Fruit fly (Drosophila melanogaster) whole organism, embryonic: ENCODE measurements around the gene mop.

Experiments
- Blimp-1 ChIP-seq: fragments of 200-800 bp; sonication (Bioruptor generic); optimal IDR thresholded peaks from 3 replicates; lab custom pipeline; 2018; ENCODE audit warnings: missing biosample characterization, missing genetic modification characterization, mild to moderate bottlenecking, moderate library complexity, missing genetic modification reagents
- Bteb2 ChIP-seq: fragments of 200-800 bp; sonication (Bioruptor generic); optimal IDR thresholded peaks from 2 replicates; lab custom pipeline; 2016; ENCODE audit warnings: missing biosample characterization, missing genetic modification characterization
- CG10209 ChIP-seq: fragments of 200-800 bp; sonication (Bioruptor generic); optimal IDR thresholded peaks from 3 replicates; lab custom pipeline; 2017; ENCODE audit warnings: missing biosample characterization, mild to moderate bottlenecking, missing genetic modification characterization, missing genetic modification reagents
- CG10366 ChIP-seq: fragments of 200-800 bp; sonication (Bioruptor generic); IDR thresholded peaks from 2 replicates; pipeline ENCODE4 v1.3.6; 2022; ENCODE audit warnings: missing biosample characterization, missing genetic modification characterization
- CG10654 ChIP-seq: fragments of 200-800 bp; sonication (Bioruptor generic); optimal IDR thresholded peaks from 2 replicates; lab custom pipeline; 2016; ENCODE audit warnings: missing biosample characterization, missing genetic modification characterization
- CG11093 ChIP-seq: fragments of 200-800 bp; sonication (Bioruptor generic); IDR thresholded peaks from 3 replicates; pipeline ENCODE4 v1.3.6; 2022; ENCODE audit warnings: missing biosample characterization, missing genetic modification characterization
- CG15479 ChIP-seq: fragments of 200-800 bp; sonication (Bioruptor generic); optimal IDR thresholded peaks from 3 replicates; lab custom pipeline; 2019; ENCODE audit warnings: missing biosample characterization, mild to moderate bottlenecking, missing genetic modification characterization, moderate library complexity
- CG15514 ChIP-seq: fragments of 200-800 bp; sonication (Bioruptor generic); optimal IDR thresholded peaks from 3 replicates; lab custom pipeline; 2017; ENCODE audit warnings: missing biosample characterization, missing genetic modification characterization, mild to moderate bottlenecking, moderate library complexity, missing genetic modification reagents
- CG17612 ChIP-seq: fragments of 200-800 bp; sonication (Bioruptor generic); IDR thresholded peaks from 2 replicates; pipeline ENCODE4 v1.3.6; 2022; ENCODE audit warnings: missing biosample characterization, missing genetic modification characterization
- CG18011 ChIP-seq: fragments of 200-800 bp; sonication (Bioruptor generic); optimal IDR thresholded peaks from 2 replicates; lab custom pipeline; 2017; ENCODE audit warnings: missing biosample characterization, missing genetic modification characterization, mild to moderate bottlenecking, moderate library complexity, missing genotype
- CG2678 ChIP-seq: fragments of 200-800 bp; sonication (Bioruptor generic); optimal IDR thresholded peaks from 3 replicates; lab custom pipeline; 2019; ENCODE audit warnings: missing biosample characterization, mild to moderate bottlenecking, missing genetic modification characterization, moderate library complexity
- CG2712 ChIP-seq: fragments of 200-800 bp; optimal IDR thresholded peaks from 3 replicates; lab custom pipeline; 2019; ENCODE audit warnings: missing biosample characterization, mild to moderate bottlenecking, missing genetic modification characterization, moderate library complexity
- CG34422 ChIP-seq: fragments of 200-800 bp; sonication (Bioruptor generic); IDR thresholded peaks from 3 replicates; pipeline ENCODE4 v1.3.6; 2022; ENCODE audit warnings: missing biosample characterization, missing genetic modification characterization
- CG4707 ChIP-seq: fragments of 200-800 bp; sonication (Bioruptor generic); optimal IDR thresholded peaks from 2 replicates; lab custom pipeline; 2018; ENCODE audit warnings: missing biosample characterization, mild to moderate bottlenecking, missing genetic modification characterization, moderate library complexity
- CG7556 ChIP-seq: fragments of 200-800 bp; sonication (Bioruptor generic); optimal IDR thresholded peaks from 2 replicates; lab custom pipeline; 2017; ENCODE audit warnings: missing biosample characterization, mild to moderate bottlenecking, missing genetic modification characterization
- CG8089 ChIP-seq: fragments of 200-800 bp; sonication (Bioruptor generic); optimal IDR thresholded peaks from 3 replicates; lab custom pipeline; 2016; ENCODE audit warnings: missing biosample characterization, missing genetic modification characterization
- CG9817 ChIP-seq: fragments of 200-800 bp; sonication (Bioruptor generic); optimal IDR thresholded peaks from 2 replicates; lab custom pipeline; 2018; ENCODE audit warnings: missing biosample characterization, mild to moderate bottlenecking, missing genetic modification characterization, moderate library complexity
- Dip3 ChIP-seq: fragments of 200-800 bp; sonication (Bioruptor generic); optimal IDR thresholded peaks from 3 replicates; lab custom pipeline; 2016; ENCODE audit warnings: missing biosample characterization, missing genetic modification characterization
- Dref ChIP-seq: fragments of 200-800 bp; sonication (Bioruptor generic); IDR thresholded peaks from 2 replicates; pipeline ENCODE4 v1.3.6; 2022; ENCODE audit warnings: missing biosample characterization, missing genetic modification characterization
- Eip74EF ChIP-seq, 2 experiments: fragments of 200-800 bp in 1 of 2; fragments of >200 bp in 1 of 2; sonication (Bioruptor generic) in 1 of 2; optimal IDR thresholded peaks; 2 replicates each; lab custom pipeline; 2017 to 2019; ENCODE audit warnings: missing biosample characterization in 2 of 2, missing genetic modification characterization in 2 of 2, mild to moderate bottlenecking in 1 of 2, moderate library complexity in 1 of 2
- Jarid2 ChIP-seq: fragments of 200-800 bp; sonication (Bioruptor generic); optimal IDR thresholded peaks from 3 replicates; lab custom pipeline; 2017; ENCODE audit warnings: mild to moderate bottlenecking, missing biosample characterization, missing genetic modification reagents, missing genetic modification characterization
- Meics ChIP-seq: fragments of 200-800 bp; sonication (Bioruptor generic); optimal IDR thresholded peaks from 2 replicates; lab custom pipeline; 2017; ENCODE audit warnings: missing biosample characterization, mild to moderate bottlenecking, missing genetic modification characterization
- Opbp ChIP-seq: fragments of 200-800 bp; sonication (Bioruptor generic); IDR thresholded peaks from 3 replicates; pipeline ENCODE4 v1.3.6; 2022; ENCODE audit warnings: missing biosample characterization, missing genetic modification characterization; ENCODE audit not compliant: partially characterized antibody
- Tbp ChIP-seq: fragments of >200 bp; optimal IDR thresholded peaks from 2 replicates; lab custom pipeline; 2018; ENCODE audit warnings: missing biosample characterization, missing genetic modification characterization
- ab ChIP-seq: fragments of 200-800 bp; sonication (Bioruptor generic); optimal IDR thresholded peaks from 2 replicates; lab custom pipeline; 2016; ENCODE audit warnings: missing biosample characterization, missing genetic modification characterization
- aop ChIP-seq: fragments of 200-800 bp; sonication (Bioruptor generic); IDR thresholded peaks from 2 replicates; pipeline ENCODE4 v1.3.6; 2022; ENCODE audit warnings: missing biosample characterization, missing genetic modification characterization
- ase ChIP-seq: fragments of 200-800 bp; sonication (Bioruptor generic); IDR thresholded peaks from 3 replicates; pipeline ENCODE4 v1.3.6; 2022; ENCODE audit warnings: missing biosample characterization, missing genetic modification characterization
- bbx ChIP-seq: fragments of 200-800 bp; sonication (Bioruptor generic); IDR thresholded peaks from 2 replicates; pipeline ENCODE4 v1.3.6; 2022; ENCODE audit warnings: missing biosample characterization, missing genetic modification characterization; ENCODE audit not compliant: partially characterized antibody
- bigmax ChIP-seq: fragments of 200-800 bp; sonication (Bioruptor generic); optimal IDR thresholded peaks from 2 replicates; lab custom pipeline; 2018; ENCODE audit warnings: missing biosample characterization, mild to moderate bottlenecking, missing genetic modification characterization
- cg ChIP-seq: fragments of 200-800 bp; sonication (Bioruptor generic); optimal IDR thresholded peaks from 3 replicates; lab custom pipeline; 2019; ENCODE audit warnings: missing biosample characterization, mild to moderate bottlenecking, missing genetic modification characterization, moderate library complexity
- dimm ChIP-seq: fragments of 200-800 bp; sonication (Bioruptor generic); IDR thresholded peaks from 2 replicates; pipeline ENCODE4 v1.3.6; 2022; ENCODE audit warnings: missing biosample characterization, missing genetic modification characterization
- ems ChIP-seq: fragments of 200-800 bp; sonication (Bioruptor generic); optimal IDR thresholded peaks from 3 replicates; lab custom pipeline; 2016; ENCODE audit warnings: missing biosample characterization, missing genetic modification characterization
- eve ChIP-seq, 2 experiments: fragments of >200 bp; optimal IDR thresholded peaks; 2 replicates each; lab custom pipeline; 2017; ENCODE audit warnings: missing biosample characterization in 2 of 2, missing genetic modification characterization in 2 of 2
- gce ChIP-seq: fragments of 200-800 bp; sonication (Bioruptor generic); IDR thresholded peaks from 3 replicates; pipeline ENCODE4 v1.3.6; 2022; ENCODE audit warnings: missing biosample characterization, missing genetic modification characterization
- grau ChIP-seq: fragments of 200-800 bp; optimal IDR thresholded peaks from 3 replicates; lab custom pipeline; 2019; ENCODE audit warnings: missing biosample characterization, mild to moderate bottlenecking, missing genetic modification characterization, moderate library complexity
- h ChIP-seq: fragments of >200 bp; optimal IDR thresholded peaks from 2 replicates; lab custom pipeline; 2017
- ham ChIP-seq: fragments of 200-800 bp; sonication (Bioruptor generic); IDR thresholded peaks from 2 replicates; pipeline ENCODE4 v1.3.6; 2022; ENCODE audit warnings: missing biosample characterization, missing genetic modification characterization
- hkb ChIP-seq, 2 experiments: fragments of 200-800 bp in 1 of 2; fragments of >200 bp in 1 of 2; sonication (Bioruptor generic) in 1 of 2; IDR thresholded peaks in 1 of 2; optimal IDR thresholded peaks in 1 of 2; 2 replicates each; pipeline versions ENCODE4 v1.3.6 to Lab custom; 2017 to 2022; ENCODE audit warnings: missing biosample characterization in 1 of 2, missing genetic modification characterization in 1 of 2
- hth ChIP-seq: fragments of >200 bp; optimal IDR thresholded peaks from 2 replicates; lab custom pipeline; 2017; ENCODE audit warnings: inconsistent platforms
- jumu ChIP-seq: fragments of 200-800 bp; sonication (Bioruptor generic); optimal IDR thresholded peaks from 3 replicates; lab custom pipeline; 2016; ENCODE audit warnings: missing biosample characterization, missing genetic modification characterization
- kah ChIP-seq: fragments of 200-800 bp; sonication (Bioruptor generic); optimal IDR thresholded peaks from 2 replicates; lab custom pipeline; 2018; ENCODE audit warnings: missing biosample characterization, mild to moderate bottlenecking, missing genetic modification characterization
- lab ChIP-seq: fragments of 200-800 bp; sonication (Bioruptor generic); optimal IDR thresholded peaks from 3 replicates; lab custom pipeline; 2017; ENCODE audit warnings: missing biosample characterization, missing genetic modification characterization, mild to moderate bottlenecking, moderate library complexity, missing genetic modification reagents
- nau ChIP-seq: fragments of 200-800 bp; sonication (Bioruptor generic); optimal IDR thresholded peaks from 3 replicates; lab custom pipeline; 2017; ENCODE audit warnings: missing biosample characterization, mild to moderate bottlenecking, missing genetic modification characterization, missing genetic modification reagents
- odd ChIP-seq: fragments of 200-800 bp; sonication (Bioruptor generic); optimal IDR thresholded peaks from 2 replicates; lab custom pipeline; 2017; ENCODE audit warnings: missing biosample characterization, mild to moderate bottlenecking, missing genetic modification characterization
- pb ChIP-seq: fragments of 200-800 bp; sonication (Bioruptor generic); optimal IDR thresholded peaks from 3 replicates; lab custom pipeline; 2016; ENCODE audit warnings: missing biosample characterization, missing genetic modification characterization
- prd ChIP-seq, 3 experiments: fragments of >200 bp in 2 of 3; fragments of 200-800 bp in 1 of 3; sonication (Bioruptor generic) in 1 of 3; optimal IDR thresholded peaks in 2 of 3; IDR thresholded peaks in 1 of 3; 2 replicates in 2 of 3; 3 replicates in 1 of 3; pipeline versions ENCODE4 v1.3.6 to Lab custom; 2017 to 2022; ENCODE audit warnings: missing biosample characterization in 1 of 3, missing genetic modification characterization in 1 of 3
- sens-2 ChIP-seq: fragments of 200-800 bp; sonication (Bioruptor generic); IDR thresholded peaks from 2 replicates; pipeline ENCODE4 v1.3.6; 2022; ENCODE audit warnings: missing biosample characterization, missing genetic modification characterization
- shn ChIP-seq: fragments of 200-800 bp; sonication (Bioruptor generic); optimal IDR thresholded peaks from 3 replicates; lab custom pipeline; 2016; ENCODE audit warnings: missing biosample characterization, missing genetic modification characterization
- sob ChIP-seq: fragments of 200-800 bp; sonication (Bioruptor generic); IDR thresholded peaks from 2 replicates; pipeline ENCODE4 v1.3.6; 2022; ENCODE audit warnings: missing biosample characterization, missing genetic modification characterization
- tin ChIP-seq: fragments of 200-800 bp; sonication (Bioruptor generic); optimal IDR thresholded peaks from 3 replicates; lab custom pipeline; 2016; ENCODE audit warnings: missing biosample characterization, missing genetic modification characterization

mop gene

DNA sequence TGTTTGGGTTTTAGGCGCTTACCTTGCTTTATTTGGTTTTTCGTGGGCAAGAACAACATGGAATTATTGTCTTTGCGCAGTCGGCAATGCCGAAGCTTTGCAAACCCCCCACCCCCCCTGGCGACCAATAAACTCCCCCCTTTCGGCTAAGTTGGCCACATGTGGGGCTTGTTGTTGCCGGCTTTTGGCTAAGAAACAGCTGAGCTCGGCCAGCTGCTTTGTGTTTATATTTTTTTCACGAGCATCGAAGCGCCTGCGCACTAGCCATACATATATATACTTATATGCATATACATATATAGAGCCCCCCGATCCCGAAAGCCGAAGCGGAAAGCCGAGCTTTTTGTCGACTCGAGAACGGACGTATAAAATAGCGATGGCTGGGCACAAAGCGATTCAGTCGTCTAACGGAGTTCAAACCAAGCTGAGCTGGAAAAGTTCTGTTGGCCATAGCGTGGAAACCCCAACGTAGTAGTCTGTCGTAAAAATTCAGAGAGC, 28.8 kb upstream of the mop start, which contains the start of gene CG17839 (continued):
- TF ChIP-seq CG15514 (GFP tag; lab: Kevin White, UChicago) (peak; percentile 43), Jarid2 (peak; percentile 76), hth (lab: Kevin White, UChicago) (no peak), CG34422 (GFP tag; lab: Robert Waterston, UW) (peak; percentile 92; the same call in 1 of the 3 replicates), ase (GFP tag; lab: Robert Waterston, UW) (no peak), prd (optimal IDR thresholded peaks at IDR 0.05; lab: Kevin White, UChicago) (no peak), prd (GFP tag; IDR thresholded peaks at IDR 0.05; lab: Robert Waterston, UW) (no peak), aop (no peak), dimm (GFP tag; lab: Robert Waterston, UW) (no peak), CG8089 (GFP tag; lab: Kevin White, UChicago) (no peak), Tbp (GFP tag; lab: Kevin White, UChicago) (no peak), jumu (no peak), CG10209 (GFP tag; lab: Kevin White, UChicago) (no peak), grau (peak; percentile 4), Meics (GFP tag; lab: Kevin White, UChicago) (peak; percentile 33), cg (GFP tag; lab: Kevin White, UChicago) (no peak), nau (GFP tag; lab: Kevin White, UChicago) (no peak), hkb (optimal IDR thresholded peaks at IDR 0.05; lab: Kevin White, UChicago) (no peak), hkb (GFP tag; IDR thresholded peaks at IDR 0.05; lab: Robert Waterston, UW) (0 out of 2 replicates have a peak, but pooled peaks have one; percentile 24), Dref (GFP tag; lab: Robert Waterston, UW) (no peak), CG2678 (tag; lab: Kevin White, UChicago) (peak; percentile 20), lab (GFP tag; lab: Kevin White, UChicago) (peak; percentile 71), CG15479 (GFP tag; lab: Kevin White, UChicago) (no peak), ems (GFP tag; lab: Kevin White, UChicago) (no peak), eve (GFP tag; optimal IDR thresholded peaks at IDR 0.05; lab: Kevin White, UChicago) (no peak), h (lab: Kevin White, UChicago) (no peak), ham (GFP tag; lab: Robert Waterston, UW) (no peak), kah (GFP tag; lab: Kevin White, UChicago) (no peak), Dip3 (GFP tag; lab: Kevin White, UChicago) (no peak), CG4707 (GFP tag; lab: Kevin White, UChicago) (no peak), odd (GFP tag; lab: Kevin White, UChicago) (peak; percentile 33), Opbp (GFP tag; lab: Robert Waterston, UW) (no peak), CG17612 (GFP tag; lab: Robert Waterston, UW) (no peak), CG11093 (GFP tag; lab: Robert Waterston, UW) (no peak), CG9817 (tag; lab: Kevin White, UChicago) (no peak), CG10654 (GFP tag; lab: Kevin White, UChicago) (no peak), shn (no peak), CG18011 (no peak), Blimp-1 (GFP tag; lab: Kevin White, UChicago) (no peak), CG7556 (GFP tag; lab: Kevin White, UChicago) (no peak), CG2712 (tag; lab: Kevin White, UChicago) (no peak), sens-2 (GFP tag; lab: Robert Waterston, UW) (no peak), ab (GFP tag; lab: Kevin White, UChicago) (no peak), tin (GFP tag; lab: Kevin White, UChicago) (no peak), Bteb2 (GFP tag; lab: Kevin White, UChicago) (no peak), gce (no peak), Eip74EF (GFP tag; optimal IDR thresholded peaks at IDR 0.05; lab: Kevin White, UChicago) (no peak), CG10366 (GFP tag; lab: Robert Waterston, UW) (no peak), bbx (GFP tag; lab: Robert Waterston, UW) (no peak), sob (peak; percentile 48; the same call in 1 of the 2 replicates), pb (GFP tag; lab: Kevin White, UChicago) (no peak), bigmax (GFP tag; lab: Kevin White, UChicago) (no peak)
